Fruit fly (Drosophila melanogaster): ENCODE results near the gene Doc3.

Doc3 gene

DNA sequence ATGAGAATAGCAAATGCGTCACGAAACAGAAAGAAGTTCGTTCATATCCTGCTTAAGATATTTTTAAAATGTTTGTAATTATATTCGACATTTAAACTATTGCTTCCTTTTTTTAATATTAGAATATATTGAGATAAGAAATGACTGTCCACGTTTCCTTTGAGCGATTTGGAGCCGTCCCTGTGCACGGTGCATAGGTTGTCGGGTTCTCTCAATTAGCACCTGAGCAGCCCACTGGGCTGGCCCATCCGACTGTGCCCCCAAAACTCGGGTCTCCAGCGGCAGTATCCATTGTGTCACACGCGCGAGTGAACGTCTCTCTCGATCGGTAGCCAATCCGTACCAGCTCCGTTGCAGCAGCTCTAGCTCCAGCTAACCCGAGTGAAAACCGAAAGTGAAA lies 46.4 kb upstream of the Doc3 start, which contains the start of gene CG13313 (continued):
- TF ChIP-seq CG30020 (tag; optimal IDR thresholded peaks at IDR 0.05) (no peak), CG7372 (GFP tag; IDR thresholded peaks at IDR 0.05) (no peak), ewg (GFP tag; optimal IDR thresholded peaks at IDR 0.05) (no peak), Sry-β (GFP tag; optimal IDR thresholded peaks at IDR 0.05) (no peak), ara (GFP tag; IDR thresholded peaks at IDR 0.05) (no peak), shn (GFP tag; optimal IDR thresholded peaks at IDR 0.05) (no peak), Mrtf (GFP tag; IDR thresholded peaks at IDR 0.05) (no peak), Bgb (GFP tag; IDR thresholded peaks at IDR 0.05; ENCODE audit: partially characterized antibody) (no peak), CG2199 (GFP tag; IDR thresholded peaks at IDR 0.05) (no peak), CG12659 (GFP tag; optimal IDR thresholded peaks at IDR 0.05) (peak; percentile 24), CoRest (tag; optimal IDR thresholded peaks at IDR 0.05) (peak; percentile 18), sens (GFP tag) (peak; percentile 69), Spps (tag; optimal IDR thresholded peaks at IDR 0.05) (no peak), CG13424 (tag; optimal IDR thresholded peaks at IDR 0.05) (peak; percentile 18), bcd (GFP tag; optimal IDR thresholded peaks at IDR 0.05) (no peak), nmo (GFP tag; optimal IDR thresholded peaks at IDR 0.05) (peak; percentile 13), caup (GFP tag; optimal IDR thresholded peaks at IDR 0.05; ENCODE audit: severe bottlenecking) (no peak), dysf (GFP tag; IDR thresholded peaks at IDR 0.05) (peak; percentile 7; the same call in 1 of the 3 replicates), grau (tag; optimal IDR thresholded peaks at IDR 0.05) (peak; percentile 31), Nf-YC (tag; optimal IDR thresholded peaks at IDR 0.05) (no peak), CG9215 (GFP tag; IDR thresholded peaks at IDR 0.05) (0 out of 2 replicates have a peak, but pooled peaks have one; percentile 14), Ravus (GFP tag; IDR thresholded peaks at IDR 0.05) (no peak), Drgx (GFP tag; IDR thresholded peaks at IDR 0.05) (no peak), fu2 (GFP tag; optimal IDR thresholded peaks at IDR 0.05) (no peak), Neu2 (GFP tag; optimal IDR thresholded peaks at IDR 0.05; ENCODE audit: borderline replicate concordance) (no peak), en (GFP tag; optimal IDR thresholded peaks at IDR 0.05) (no peak), grn (GFP tag; optimal IDR thresholded peaks at IDR 0.05) (no peak), CG1529 (GFP tag; optimal IDR thresholded peaks at IDR 0.05) (no peak), row (GFP tag; IDR thresholded peaks at IDR 0.05) (peak; percentile 49), CG8290 (GFP tag; optimal IDR thresholded peaks at IDR 0.05) (no peak), CG8290 (tag; optimal IDR thresholded peaks at IDR 0.05) (no peak), Ets65A (GFP tag) (no peak), CG10979 (tag; optimal IDR thresholded peaks at IDR 0.05) (peak; percentile 20), CG14441 (GFP tag; IDR thresholded peaks at IDR 0.05) (no peak), bsh (GFP tag; optimal IDR thresholded peaks at IDR 0.05) (peak in 1 of 2 experiments; percentile 8), CG33557 (GFP tag; optimal IDR thresholded peaks at IDR 0.05) (no peak)

DNA sequence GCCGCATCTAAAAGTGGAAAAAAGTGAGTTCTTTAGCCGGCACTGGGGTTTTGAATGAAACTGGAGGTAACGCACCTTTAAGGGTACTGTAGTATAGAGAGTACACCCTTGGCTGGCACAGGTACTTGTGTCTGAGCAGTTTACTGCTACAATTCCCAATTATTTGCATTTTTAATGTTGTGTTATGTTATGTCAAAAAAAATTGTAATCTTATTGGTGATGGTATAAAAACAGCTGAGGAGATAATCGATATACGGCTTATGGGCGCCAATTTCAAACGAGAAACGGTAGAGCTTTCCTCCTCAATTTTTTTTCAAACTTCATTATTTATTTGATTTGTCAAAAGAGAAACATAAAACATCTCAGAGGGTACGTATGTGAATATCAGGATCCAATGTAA lies 40.5 kb upstream of the Doc3 start, which contains the start of gene ValRS-m:
Gene ValRS-m, minus strand, starts transcription at position 312 of the 400 bp plus-strand sequence.
- TF ChIP-seq CG13287 (GFP tag; IDR thresholded peaks at IDR 0.05; ENCODE audit: partially characterized antibody) (peak; percentile 41), CG16813 (GFP tag; IDR thresholded peaks at IDR 0.05; ENCODE audit: partially characterized antibody) (no peak), Lim3 (GFP tag; IDR thresholded peaks at IDR 0.05) (no peak), row (GFP tag; IDR thresholded peaks at IDR 0.05) (no peak), sisA (GFP tag; IDR thresholded peaks at IDR 0.05) (no peak), Oaz (GFP tag; IDR thresholded peaks at IDR 0.05) (no peak), Atf-2 (GFP tag; optimal IDR thresholded peaks at IDR 0.05) (no peak), ci (GFP tag; IDR thresholded peaks at IDR 0.05) (no peak), inv (GFP tag; IDR thresholded peaks at IDR 0.05; ENCODE audit: partially characterized antibody) (no peak), CG10431 (GFP tag; optimal IDR thresholded peaks at IDR 0.05) (no peak), Hr78 (GFP tag; optimal IDR thresholded peaks at IDR 0.05) (no peak), Sry-δ (GFP tag; optimal IDR thresholded peaks at IDR 0.05) (peak; percentile 47), ftz-f1 (GFP tag; optimal IDR thresholded peaks at IDR 0.05) (no peak), bbx (GFP tag; IDR thresholded peaks at IDR 0.05; ENCODE audit: partially characterized antibody) (peak; percentile 53; the same call in 1 of the 2 replicates), Dll (GFP tag; IDR thresholded peaks at IDR 0.05; ENCODE audit: partially characterized antibody) (0 out of 4 replicates have a peak, but pooled peaks have one; percentile 40), pnt (GFP tag; optimal IDR thresholded peaks at IDR 0.05) (no peak), yki (optimal IDR thresholded peaks at IDR 0.05) (no peak), unc-4 (GFP tag; IDR thresholded peaks at IDR 0.05; ENCODE audit: partially characterized antibody) (0 out of 2 replicates have a peak, but pooled peaks have one; percentile 20)

Measured in whole organism, embryonic.